Fruit fly (Drosophila melanogaster): Measurements from ENCODE around the gene Hira.

Hira gene

DNA sequence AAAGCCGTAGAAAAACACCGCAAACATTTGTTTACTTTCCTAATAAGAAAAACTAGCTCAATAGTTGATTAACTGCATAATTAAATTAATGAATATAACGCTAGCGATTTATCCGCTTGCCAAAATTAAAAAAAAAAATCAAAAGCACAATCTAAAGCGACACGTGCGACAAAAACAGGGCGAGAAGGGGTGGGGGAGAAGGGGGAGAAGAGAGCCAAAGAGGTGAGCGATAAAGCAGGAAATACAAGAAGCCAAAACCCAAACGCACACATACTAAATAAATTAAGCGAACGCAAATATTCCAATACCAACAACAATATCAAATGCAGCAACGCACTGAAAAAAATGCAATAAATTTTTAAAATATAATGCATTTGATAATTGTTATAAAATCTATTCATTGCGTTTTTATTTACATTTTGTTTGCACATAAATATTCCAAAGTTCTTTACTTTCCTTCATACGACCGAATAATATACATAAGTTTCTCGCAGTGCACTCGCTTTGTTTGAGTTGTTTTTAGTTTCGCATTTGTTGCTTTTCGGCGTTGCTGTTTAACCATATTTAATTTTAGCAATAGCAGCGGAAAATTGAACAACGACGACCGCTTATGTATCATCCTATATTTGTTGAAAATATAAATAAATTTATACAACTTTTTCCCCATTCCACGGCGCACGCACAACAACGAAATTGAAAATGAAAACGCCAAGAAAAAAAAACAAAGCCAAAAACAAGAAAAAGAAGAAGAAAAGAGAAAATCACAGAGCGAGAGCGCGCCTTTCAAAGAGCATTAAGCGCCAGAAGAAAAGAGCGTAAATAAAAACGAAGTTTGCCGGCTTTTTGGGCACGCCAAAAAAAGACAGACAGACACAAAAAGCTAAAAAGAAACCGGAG, 23.7 kb upstream of the Hira start:
- TF ChIP-seq noc (tag; optimal IDR thresholded peaks at IDR 0.05), result peak; percentile 99

DNA sequence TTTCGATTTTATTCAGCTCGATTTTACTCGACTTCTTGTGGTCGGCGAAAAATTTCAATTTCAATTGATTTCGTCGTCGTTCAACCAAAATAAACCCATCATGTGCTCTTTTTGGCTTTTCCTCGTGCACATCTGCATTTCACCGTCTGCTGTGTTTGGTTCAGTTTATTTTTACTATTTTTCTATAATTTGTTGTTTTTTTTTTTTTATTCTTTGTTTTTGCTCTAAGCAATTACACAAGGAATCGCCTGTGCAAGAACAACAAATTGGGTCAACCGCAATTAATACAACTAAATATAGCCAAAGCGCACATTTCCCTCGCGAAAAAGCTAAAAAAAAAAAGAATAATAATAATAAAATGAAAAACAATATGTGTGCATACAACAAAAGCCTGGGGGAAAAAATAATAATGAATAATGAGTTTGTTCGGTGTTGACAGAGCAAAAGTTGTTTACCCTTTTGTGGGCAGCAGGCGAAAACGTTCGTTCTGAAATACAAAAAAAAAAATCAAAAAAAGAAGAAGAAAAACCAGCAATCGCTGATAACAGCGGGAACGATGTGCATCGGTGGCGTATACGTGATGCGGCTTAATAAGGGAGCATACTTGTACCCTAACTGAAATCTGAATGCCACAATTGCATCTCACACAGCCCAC, 22.2 kb upstream of the Hira start:
- TF ChIP-seq noc (tag; optimal IDR thresholded peaks at IDR 0.05), result no peak

DNA sequence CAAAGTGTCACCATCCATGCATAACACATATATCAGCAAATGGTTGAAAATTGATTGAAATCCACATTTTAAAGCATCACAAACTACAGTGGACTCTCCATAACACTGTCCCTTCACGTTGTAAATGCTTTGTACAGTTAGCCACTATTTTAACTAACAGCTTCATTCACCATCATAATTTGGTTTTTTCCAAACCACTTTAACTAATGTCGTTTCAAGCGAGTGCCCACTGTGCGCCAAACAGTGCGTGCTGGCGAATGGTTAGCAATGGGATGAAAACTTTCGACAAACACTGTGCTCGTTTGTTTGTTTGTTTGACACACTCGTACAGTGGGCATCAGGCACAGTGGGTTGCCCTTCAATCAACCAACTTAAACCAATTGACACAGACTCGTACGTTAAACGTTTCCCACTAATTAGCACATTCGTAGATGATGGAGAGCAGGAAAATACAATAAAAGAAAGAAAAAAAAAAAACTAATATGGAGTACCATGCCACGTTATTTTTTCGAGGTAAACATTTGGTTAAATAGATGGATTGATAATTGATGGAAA, 21.6 kb upstream of the Hira start:
- peak; percentile 97 for TF ChIP-seq noc (tag; optimal IDR thresholded peaks at IDR 0.05)

DNA sequence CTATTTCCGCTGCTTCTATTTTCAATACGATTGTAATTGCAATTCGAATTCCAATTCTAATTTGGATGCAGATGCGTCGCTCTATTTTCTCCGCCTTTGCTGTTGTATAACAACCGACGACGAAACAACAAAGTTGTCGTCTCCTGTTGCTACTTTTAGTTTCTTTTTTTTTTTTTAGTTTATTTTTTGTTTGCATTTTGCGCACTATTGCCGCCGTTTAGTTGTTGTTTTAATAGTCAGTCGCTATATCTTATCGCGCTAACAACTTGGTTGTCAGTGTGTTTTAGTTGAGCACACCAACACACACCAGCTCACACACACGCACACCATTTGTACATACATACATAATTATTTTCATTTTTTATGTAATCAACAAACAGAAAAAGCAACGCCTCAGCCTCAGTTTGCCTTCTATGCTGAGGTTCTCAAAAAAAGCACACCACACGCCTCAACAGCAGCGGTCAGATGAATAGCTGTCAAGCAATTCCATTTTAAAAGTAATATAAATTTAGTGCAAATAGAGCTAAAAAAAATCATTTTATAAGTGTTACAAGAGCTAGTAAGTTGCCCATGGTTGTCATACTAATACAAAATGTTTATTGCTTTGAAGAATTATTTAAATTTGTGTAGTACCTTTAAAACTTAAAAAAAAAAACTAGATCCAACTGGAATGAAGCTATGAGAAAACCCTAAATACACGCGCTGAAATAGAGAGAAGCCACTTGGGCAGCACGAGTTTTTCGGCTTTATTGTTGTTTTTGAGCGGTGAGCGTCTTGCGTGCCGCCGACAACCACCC, 20.4 kb upstream of the Hira start:
- peak; percentile 94 for TF ChIP-seq noc (tag; optimal IDR thresholded peaks at IDR 0.05)

DNA sequence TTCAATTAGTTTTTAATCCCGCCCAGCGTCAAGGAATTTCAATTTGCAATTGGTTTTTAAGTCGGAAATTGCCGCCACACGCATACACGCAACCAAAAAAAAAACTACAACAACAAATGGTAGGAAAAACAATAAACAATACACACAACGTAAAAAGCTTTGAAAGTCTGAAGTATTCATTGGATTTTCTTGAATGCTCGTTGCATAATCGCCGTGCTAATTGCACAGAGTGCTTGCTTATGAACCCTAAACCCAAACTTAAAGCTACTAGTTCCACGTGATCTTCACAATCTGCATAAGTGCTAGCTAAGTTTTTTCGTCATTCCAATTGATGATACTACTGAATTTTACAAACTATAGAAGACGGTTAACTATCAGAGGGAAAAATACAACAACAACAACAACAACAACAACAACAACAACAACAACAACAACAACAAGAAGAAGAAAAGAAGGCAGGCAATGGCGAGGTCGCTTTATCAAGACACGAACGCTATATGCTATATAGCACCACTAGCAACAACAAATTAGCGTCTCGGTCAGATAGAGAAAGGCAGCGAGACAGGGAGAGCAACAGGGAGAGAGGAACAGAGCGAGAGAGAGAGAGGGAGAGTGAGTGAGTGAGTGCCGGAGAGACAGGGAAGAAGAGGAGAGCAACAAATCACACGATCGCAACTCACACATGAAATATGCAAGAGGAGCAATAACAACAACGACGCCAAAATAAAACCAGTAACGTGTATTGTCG, 19.6 kb upstream of the Hira start:
- no peak for TF ChIP-seq noc (tag; optimal IDR thresholded peaks at IDR 0.05)

dm6 chrX:7703001-7703864, 18.7 kb upstream of the Hira start:
- TF ChIP-seq noc (tag; optimal IDR thresholded peaks at IDR 0.05), result peak; percentile 78

DNA sequence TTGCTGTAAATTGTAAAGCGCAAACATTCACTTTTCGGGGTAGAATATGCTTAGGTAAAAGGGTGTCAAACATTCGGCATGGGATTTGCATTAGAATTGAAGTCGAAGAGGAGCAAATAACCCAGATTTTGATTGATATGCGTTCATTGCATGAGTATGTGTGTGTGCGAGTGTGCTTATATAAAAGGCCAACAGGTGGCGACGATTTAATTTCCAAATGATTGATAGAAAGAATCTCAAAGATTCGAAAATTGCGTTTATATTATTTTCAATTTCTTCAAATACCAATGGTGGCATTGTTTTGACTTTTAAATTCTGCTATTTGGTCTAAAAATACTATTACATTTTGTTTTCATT, 18.1 kb upstream of the Hira start:
- TF ChIP-seq noc (tag; optimal IDR thresholded peaks at IDR 0.05), result peak; percentile 21

- TF ChIP-seq noc (tag; optimal IDR thresholded peaks at IDR 0.05), result no peak
Measured at dm6 chrX:7704262-7705174, 17.4 kb upstream of the Hira start.

- peak; percentile 98 for TF ChIP-seq noc (tag; optimal IDR thresholded peaks at IDR 0.05)
Measured at dm6 chrX:7705175-7706097, 16.5 kb upstream of the Hira start.

DNA sequence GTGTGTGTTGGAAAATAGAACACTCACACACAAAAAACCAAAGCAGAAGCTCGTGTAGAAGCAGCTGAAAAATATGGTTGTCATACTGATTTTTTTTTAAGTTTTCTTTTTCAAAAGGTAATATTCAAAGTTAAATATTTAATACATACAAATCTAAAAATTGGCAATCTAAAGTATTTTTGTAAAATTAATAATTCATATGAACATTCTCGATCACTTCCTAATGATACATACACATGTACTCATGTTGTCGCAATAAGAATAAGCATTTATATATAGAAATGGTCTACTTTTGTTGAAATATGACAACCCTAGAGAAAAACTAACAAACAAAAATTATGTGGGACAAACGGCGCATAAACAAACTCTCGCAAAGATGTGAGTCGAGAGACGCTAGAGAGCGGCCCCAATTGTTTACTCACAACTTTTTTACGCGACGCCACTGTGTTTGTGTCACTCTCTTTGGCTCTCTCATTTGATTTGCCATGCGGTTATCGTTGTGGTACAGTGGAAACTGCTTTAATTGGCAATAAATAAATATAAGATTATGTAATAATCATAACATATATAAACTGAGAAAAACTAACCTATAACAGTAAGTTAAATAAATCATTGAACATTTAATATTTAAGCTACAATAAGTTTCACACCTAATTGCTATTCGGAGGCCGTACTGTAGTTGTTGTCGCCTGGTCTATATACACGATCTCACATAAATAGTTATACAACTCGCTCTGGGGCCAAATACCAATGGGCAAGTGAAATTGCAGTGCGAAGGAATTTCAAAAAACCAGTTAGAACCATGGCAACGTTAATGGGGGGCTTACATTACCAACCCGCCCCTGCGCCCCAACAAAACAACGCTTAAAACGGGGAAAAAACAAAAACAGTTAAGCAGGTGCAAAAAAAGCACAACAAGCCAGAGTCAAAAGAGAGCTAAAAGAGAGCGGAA, 15.2 kb upstream of the Hira start:
- TF ChIP-seq noc (tag; optimal IDR thresholded peaks at IDR 0.05), result peak; percentile 99

All from whole organism, larva.